Worm (Caenorhabditis elegans) whole organism, L4 larva: ENCODE data around the gene F14D7.18.

Experiments used
- F10B5.3 ChIP-seq: sonication (generic microtip); optimal IDR thresholded peaks from 2 replicates; lab custom pipeline; 2016; ENCODE audit warnings: mild to moderate bottlenecking, missing genetic modification characterization, missing compliant biosample characterization
- R02D3.7 ChIP-seq: fragments of 150-350 bp; sonication (generic microtip); optimal IDR thresholded peaks from 3 replicates; lab custom pipeline; 2014; ENCODE audit warnings: missing biosample characterization, missing genetic modification characterization
- hif-1 ChIP-seq, 2 experiments: sonication (generic microtip); optimal IDR thresholded peaks; 2 replicates each; lab custom pipeline; 2016 to 2017; ENCODE audit warnings: missing compliant biosample characterization in 2 of 2, missing genetic modification characterization in 2 of 2, missing genetic modification reagents in 2 of 2, missing genotype in 2 of 2, mild to moderate bottlenecking in 1 of 2
- jun-1 ChIP-seq: fragments of 150-350 bp; optimal IDR thresholded peaks from 2 replicates; lab custom pipeline; 2014; ENCODE audit warnings: missing biosample characterization, missing genetic modification reagents, missing genetic modification characterization
- lin-15B ChIP-seq: fragments of 150-350 bp; sonication (generic microtip); optimal IDR thresholded peaks from 3 replicates; lab custom pipeline; 2014; ENCODE audit warnings: missing biosample characterization, missing genetic modification characterization
- lin-39 ChIP-seq: fragments of 150-350 bp; optimal IDR thresholded peaks from 2 replicates; lab custom pipeline; 2014; ENCODE audit warnings: missing biosample characterization, missing genetic modification reagents, missing genetic modification characterization
- nhr-102 ChIP-seq: sonication (generic microtip); optimal IDR thresholded peaks from 2 replicates; lab custom pipeline; 2016; ENCODE audit warnings: mild to moderate bottlenecking, missing genetic modification characterization, moderate library complexity, missing compliant biosample characterization
- pha-4 ChIP-seq, 2 experiments: fragments of 150-350 bp in 1 of 2; fragments of 200-800 bp in 1 of 2; sonication (Bioruptor generic) in 1 of 2; IDR thresholded peaks in 1 of 2; optimal IDR thresholded peaks in 1 of 2; 2 replicates each; pipeline versions ENCODE4 v1.3.6 to Lab custom; 2014 to 2022; ENCODE audit warnings: missing genetic modification characterization in 2 of 2, missing genetic modification reagents in 2 of 2, missing biosample characterization in 1 of 2, missing compliant biosample characterization in 1 of 2

- TF ChIP-seq hif-1 (tag; optimal IDR thresholded peaks at IDR 0.05; lab: Kevin White, UChicago) (no peak), lin-39 (no peak), nhr-102 (tag; lab: Kevin White, UChicago) (no peak), R02D3.7 (tag; lab: Kevin White, UChicago) (no peak), pha-4 (GFP tag; IDR thresholded peaks at IDR 0.05; lab: Robert Waterston, UW) (no peak), pha-4 (tag; optimal IDR thresholded peaks at IDR 0.05; lab: Kevin White, UChicago) (no peak), jun-1 (no peak), F10B5.3 (tag; lab: Kevin White, UChicago) (no peak), lin-15B (tag; lab: Kevin White, UChicago) (no peak)
These were observed 40.9 kb upstream of the F14D7.18 start, which contains the start of gene F47B8.8 for ce11 chrV:14331477-14331876.
